Worm (Caenorhabditis elegans): Measurements from ENCODE around the gene sru-36.

Gene sru-36

ce11 chrV:9868311-9868710, 26.8 kb downstream of the sru-36 start, which contains the start of gene srab-17:
Gene srab-17 (minus strand): TSS chrV:9868411.
- TF ChIP-seq jun-1 (tag; optimal IDR thresholded peaks at IDR 0.05): no peak
- TF ChIP-seq nhr-77 (tag; optimal IDR thresholded peaks at IDR 0.05): no peak
- no peak for TF ChIP-seq mml-1 (tag; optimal IDR thresholded peaks at IDR 0.05)
- no peak for TF ChIP-seq unc-62 (GFP tag; optimal IDR thresholded peaks at IDR 0.05)
- no peak for TF ChIP-seq egl-5 (tag; optimal IDR thresholded peaks at IDR 0.05)
- TF ChIP-seq ama-1 (optimal IDR thresholded peaks at IDR 0.05): no peak
- no peak for TF ChIP-seq mdl-1 (tag; optimal IDR thresholded peaks at IDR 0.05)
- no peak for TF ChIP-seq aly-2 (tag; optimal IDR thresholded peaks at IDR 0.05)
- TF ChIP-seq nfya-1 (tag; optimal IDR thresholded peaks at IDR 0.05; ENCODE audit: insufficient read depth): no peak
- TF ChIP-seq R02D3.7 (tag; optimal IDR thresholded peaks at IDR 0.05): no peak
- TF ChIP-seq ZK546.5 (tag; optimal IDR thresholded peaks at IDR 0.05): no peak
- no peak for TF ChIP-seq ceh-82 (tag; optimal IDR thresholded peaks at IDR 0.05)
- no peak for TF ChIP-seq egl-27 (tag; optimal IDR thresholded peaks at IDR 0.05)
- TF ChIP-seq pqm-1 (tag; optimal IDR thresholded peaks at IDR 0.05): no peak
- TF ChIP-seq nhr-237 (tag; optimal IDR thresholded peaks at IDR 0.05): no peak
- TF ChIP-seq fkh-2 (tag; optimal IDR thresholded peaks at IDR 0.05): no peak
- TF ChIP-seq hmg-11 (tag; optimal IDR thresholded peaks at IDR 0.05): no peak

- TF ChIP-seq nhr-25 (tag; optimal IDR thresholded peaks at IDR 0.05): no peak
- no peak for TF ChIP-seq ZK546.5 (tag; optimal IDR thresholded peaks at IDR 0.05)
- no peak for TF ChIP-seq nhr-76 (tag; optimal IDR thresholded peaks at IDR 0.05)
- TF ChIP-seq nhr-23 (tag; optimal IDR thresholded peaks at IDR 0.05): no peak
- no peak for TF ChIP-seq unc-62 (GFP tag; optimal IDR thresholded peaks at IDR 0.05)
- TF ChIP-seq skn-1 (tag; optimal IDR thresholded peaks at IDR 0.05): no peak
- no peak for TF ChIP-seq lsy-12 (tag; optimal IDR thresholded peaks at IDR 0.05)
- TF ChIP-seq ceh-28 (tag; optimal IDR thresholded peaks at IDR 0.05): no peak
- TF ChIP-seq mml-1 (tag; optimal IDR thresholded peaks at IDR 0.05): no peak
- TF ChIP-seq fos-1 (tag; optimal IDR thresholded peaks at IDR 0.05): no peak
- no peak for TF ChIP-seq hmg-11 (tag; optimal IDR thresholded peaks at IDR 0.05)
- no peak for TF ChIP-seq R02D3.7 (tag; optimal IDR thresholded peaks at IDR 0.05)
- TF ChIP-seq aly-2 (tag; optimal IDR thresholded peaks at IDR 0.05): no peak
- TF ChIP-seq jun-1 (tag; optimal IDR thresholded peaks at IDR 0.05): no peak
- no peak for TF ChIP-seq mdl-1 (tag; optimal IDR thresholded peaks at IDR 0.05)
- TF ChIP-seq elt-2 (tag; optimal IDR thresholded peaks at IDR 0.05): no peak
- no peak for TF ChIP-seq eor-1 (tag; optimal IDR thresholded peaks at IDR 0.05)
- no peak for TF ChIP-seq pha-4 (tag; optimal IDR thresholded peaks at IDR 0.05)
Measured at ce11 chrV:9871339-9871738, 29.9 kb downstream of the sru-36 start, which contains the start of gene srab-18. Gene srab-18 (minus strand): TSS chrV:9871439.

ce11 chrV:9879404-9879803, 37.9 kb downstream of the sru-36 start, which contains the start of gene srab-26:
Gene srab-26 (minus strand): TSS chrV:9879504.
- TF ChIP-seq ceh-9 (tag; optimal IDR thresholded peaks at IDR 0.05) (no peak), elt-3 (tag; optimal IDR thresholded peaks at IDR 0.05) (no peak), aly-2 (tag; optimal IDR thresholded peaks at IDR 0.05) (no peak), hmg-11 (tag; optimal IDR thresholded peaks at IDR 0.05) (no peak), eor-1 (tag; optimal IDR thresholded peaks at IDR 0.05) (no peak), ama-1 (optimal IDR thresholded peaks at IDR 0.05) (no peak), lin-15B (tag; optimal IDR thresholded peaks at IDR 0.05) (no peak), egl-5 (tag; optimal IDR thresholded peaks at IDR 0.05) (no peak), fos-1 (tag; optimal IDR thresholded peaks at IDR 0.05) (no peak), pqm-1 (tag; optimal IDR thresholded peaks at IDR 0.05) (no peak), sea-2 (GFP tag; optimal IDR thresholded peaks at IDR 0.05) (no peak), nhr-76 (tag; optimal IDR thresholded peaks at IDR 0.05) (no peak)

- TF ChIP-seq tbx-2 (tag; optimal IDR thresholded peaks at IDR 0.05) (no peak), elt-2 (tag; optimal IDR thresholded peaks at IDR 0.05) (no peak), lin-39 (tag; optimal IDR thresholded peaks at IDR 0.05) (no peak), eor-1 (tag; optimal IDR thresholded peaks at IDR 0.05) (no peak), nhr-23 (tag; optimal IDR thresholded peaks at IDR 0.05) (no peak), elt-1 (tag; optimal IDR thresholded peaks at IDR 0.05) (no peak)
Measured at ce11 chrV:9879867-9880266, 38.4 kb downstream of the sru-36 start, which contains the start of gene sdz-31. Gene sdz-31 (plus strand): TSS chrV:9880167.

ce11 chrV:9885918-9886488, 44.5 kb downstream of the sru-36 start, which contains the start of gene clp-9:
Gene clp-9 (minus strand): TSS chrV:9885968.
- TF ChIP-seq nhr-12 (tag; optimal IDR thresholded peaks at IDR 0.05) (no peak), pha-4 (tag; optimal IDR thresholded peaks at IDR 0.05) (peak; percentile 40), ceh-82 (tag; optimal IDR thresholded peaks at IDR 0.05) (no peak), nhr-23 (tag; optimal IDR thresholded peaks at IDR 0.05) (peak; percentile 39)

All from whole organism, L3 larva.